Fruit fly (Drosophila melanogaster) whole organism, prepupa: Measurements from ENCODE around the gene CG43401.

ENCODE experiments used
- Blimp-1 ChIP-seq: fragments of 200-800 bp; sonication (Bioruptor generic); optimal IDR thresholded peaks from 3 replicates; lab custom pipeline; 2017; ENCODE audit warnings: missing biosample characterization, missing genetic modification characterization, mild to moderate bottlenecking, moderate library complexity, missing genetic modification reagents
- CG10631 ChIP-seq: fragments of 200-800 bp; sonication (Bioruptor generic); optimal IDR thresholded peaks from 2 replicates; lab custom pipeline; 2016; ENCODE audit warnings: missing biosample characterization, missing genetic modification characterization
- CG10669 ChIP-seq: fragments of 200-800 bp; sonication (Bioruptor generic); optimal IDR thresholded peaks from 3 replicates; lab custom pipeline; 2018; ENCODE audit warnings: missing biosample characterization, mild to moderate bottlenecking, missing genetic modification characterization, moderate library complexity
- CG11294 ChIP-seq: fragments of 200-800 bp; sonication (Bioruptor generic); IDR thresholded peaks from 2 replicates; pipeline ENCODE4 v1.3.6; 2022; ENCODE audit warnings: missing biosample characterization, missing genetic modification characterization
- CG11902 ChIP-seq: fragments of 200-800 bp; sonication (Bioruptor generic); optimal IDR thresholded peaks from 3 replicates; lab custom pipeline; 2016; ENCODE audit warnings: missing biosample characterization, missing genetic modification characterization
- CG15336 ChIP-seq: fragments of 200-800 bp; sonication (Bioruptor generic); IDR thresholded peaks from 2 replicates; pipeline ENCODE4 v1.3.6; 2022; ENCODE audit warnings: missing biosample characterization, missing genetic modification characterization
- CG1621 ChIP-seq: fragments of 200-800 bp; sonication (Bioruptor generic); optimal IDR thresholded peaks from 3 replicates; lab custom pipeline; 2018; ENCODE audit warnings: missing biosample characterization, mild to moderate bottlenecking, missing genetic modification characterization
- CG16779 ChIP-seq: fragments of 200-800 bp; sonication (Bioruptor generic); optimal IDR thresholded peaks from 3 replicates; lab custom pipeline; 2017; ENCODE audit warnings: missing biosample characterization, mild to moderate bottlenecking, missing genetic modification characterization
- CG3032 ChIP-seq: fragments of 200-800 bp; optimal IDR thresholded peaks from 2 replicates; lab custom pipeline; 2019; ENCODE audit warnings: missing biosample characterization, mild to moderate bottlenecking, missing genetic modification characterization, moderate library complexity
- CG31627 ChIP-seq: fragments of 200-800 bp; sonication (Bioruptor generic); optimal IDR thresholded peaks from 3 replicates; lab custom pipeline; 2016; ENCODE audit warnings: missing biosample characterization, missing genetic modification characterization
- CG32006 ChIP-seq: fragments of 200-800 bp; sonication (Bioruptor generic); optimal IDR thresholded peaks from 3 replicates; lab custom pipeline; 2017; ENCODE audit warnings: missing biosample characterization, mild to moderate bottlenecking, missing genetic modification characterization
- CG3919 ChIP-seq: fragments of 200-800 bp; sonication (Bioruptor generic); optimal IDR thresholded peaks from 3 replicates; lab custom pipeline; 2016; ENCODE audit warnings: missing biosample characterization, missing genetic modification characterization
- CG4318 ChIP-seq: fragments of 200-800 bp; sonication (Bioruptor generic); optimal IDR thresholded peaks from 3 replicates; lab custom pipeline; 2017; ENCODE audit warnings: missing biosample characterization, mild to moderate bottlenecking, missing genetic modification characterization
- CG6163 ChIP-seq: fragments of 200-800 bp; sonication (Bioruptor generic); IDR thresholded peaks from 3 replicates; pipeline ENCODE4 v1.3.6; 2022; ENCODE audit warnings: missing biosample characterization, missing genetic modification characterization
- CG6276 ChIP-seq: fragments of 200-800 bp; sonication (Bioruptor generic); optimal IDR thresholded peaks from 2 replicates; lab custom pipeline; 2017; ENCODE audit warnings: missing biosample characterization, mild to moderate bottlenecking, missing genetic modification characterization
- CG6792 ChIP-seq: fragments of 200-800 bp; sonication (Bioruptor generic); optimal IDR thresholded peaks from 3 replicates; lab custom pipeline; 2016; ENCODE audit warnings: missing biosample characterization, missing genetic modification characterization
- CG6808 ChIP-seq: fragments of 200-800 bp; sonication (Bioruptor generic); optimal IDR thresholded peaks from 3 replicates; lab custom pipeline; 2017; ENCODE audit warnings: missing biosample characterization, missing genetic modification characterization, mild to moderate bottlenecking, moderate library complexity, missing genetic modification reagents
- CG6854 ChIP-seq: fragments of 200-800 bp; sonication (Bioruptor generic); optimal IDR thresholded peaks from 2 replicates; lab custom pipeline; 2017; ENCODE audit warnings: missing biosample characterization, mild to moderate bottlenecking, missing genetic modification characterization
- CG8319 ChIP-seq: fragments of 200-800 bp; sonication (Bioruptor generic); optimal IDR thresholded peaks from 3 replicates; lab custom pipeline; 2016; ENCODE audit warnings: missing biosample characterization, missing genetic modification characterization
- CG9139 ChIP-seq: fragments of 200-800 bp; sonication (Bioruptor generic); optimal IDR thresholded peaks from 3 replicates; lab custom pipeline; 2017; ENCODE audit warnings: missing biosample characterization, mild to moderate bottlenecking, missing genetic modification characterization
- Eip75B ChIP-seq: fragments of 200-800 bp; sonication (Bioruptor generic); optimal IDR thresholded peaks from 3 replicates; lab custom pipeline; 2016; ENCODE audit warnings: missing biosample characterization, missing genetic modification characterization
- Eip78C ChIP-seq: fragments of 200-800 bp; sonication (Bioruptor generic); peaks from one replicate; lab custom pipeline; 2016; ENCODE audit warnings: missing biosample characterization, missing genetic modification characterization
- Eip93F ChIP-seq: fragments of 200-800 bp; sonication (Bioruptor generic); optimal IDR thresholded peaks from 2 replicates; lab custom pipeline; 2016; ENCODE audit warnings: missing biosample characterization, mild to moderate bottlenecking, missing genetic modification characterization
- Ets21C ChIP-seq: fragments of 200-800 bp; sonication (Bioruptor generic); optimal IDR thresholded peaks from 3 replicates; lab custom pipeline; 2016; ENCODE audit warnings: missing biosample characterization, missing genetic modification characterization
- Ets96B ChIP-seq: fragments of 200-800 bp; optimal IDR thresholded peaks from 2 replicates; lab custom pipeline; 2019; ENCODE audit warnings: missing biosample characterization, mild to moderate bottlenecking, missing genetic modification characterization, moderate library complexity
- Gug ChIP-seq: fragments of 200-800 bp; sonication (Bioruptor generic); IDR thresholded peaks from 2 replicates; pipeline ENCODE4 v1.3.6; 2022; ENCODE audit warnings: missing biosample characterization, missing genetic modification characterization
- Hr38 ChIP-seq: sonication (Bioruptor generic); optimal IDR thresholded peaks from 2 replicates; lab custom pipeline; 2016; ENCODE audit warnings: missing biosample characterization, missing genetic modification characterization
- Hr39 ChIP-seq: fragments of 200-800 bp; sonication (Bioruptor generic); optimal IDR thresholded peaks from 2 replicates; lab custom pipeline; 2016; ENCODE audit warnings: missing biosample characterization, missing genetic modification characterization
- Lpt ChIP-seq: fragments of 200-800 bp; sonication (Bioruptor generic); optimal IDR thresholded peaks from 3 replicates; lab custom pipeline; 2016; ENCODE audit warnings: missing biosample characterization, missing genetic modification characterization
- Met ChIP-seq: fragments of 200-800 bp; sonication (Bioruptor generic); optimal IDR thresholded peaks from 3 replicates; lab custom pipeline; 2016; ENCODE audit warnings: missing biosample characterization, missing genetic modification characterization
- OdsH ChIP-seq: fragments of 200-800 bp; sonication (Bioruptor generic); optimal IDR thresholded peaks from 3 replicates; lab custom pipeline; 2016; ENCODE audit warnings: missing biosample characterization, missing genetic modification characterization
- Sox102F ChIP-seq: fragments of 200-800 bp; sonication (Bioruptor generic); optimal IDR thresholded peaks from 2 replicates; lab custom pipeline; 2016; ENCODE audit warnings: missing biosample characterization, mild to moderate bottlenecking, missing genetic modification characterization
- Sox14 ChIP-seq: fragments of 200-800 bp; sonication (Bioruptor generic); optimal IDR thresholded peaks from 3 replicates; lab custom pipeline; 2016; ENCODE audit warnings: missing biosample characterization, missing genetic modification characterization
- Sox15 ChIP-seq: fragments of 200-800 bp; sonication (Bioruptor generic); optimal IDR thresholded peaks from 3 replicates; lab custom pipeline; 2016; ENCODE audit warnings: missing biosample characterization, missing genetic modification characterization
- acj6 ChIP-seq: fragments of 200-800 bp; sonication (Bioruptor generic); optimal IDR thresholded peaks from 3 replicates; lab custom pipeline; 2016; ENCODE audit warnings: missing biosample characterization, missing genetic modification characterization
- cyc ChIP-seq: fragments of 200-800 bp; sonication (Bioruptor generic); optimal IDR thresholded peaks from 3 replicates; lab custom pipeline; 2016; ENCODE audit warnings: missing biosample characterization, missing genetic modification characterization
- dac ChIP-seq: fragments of 200-800 bp; sonication (Bioruptor generic); optimal IDR thresholded peaks from 2 replicates; lab custom pipeline; 2017; ENCODE audit warnings: missing biosample characterization, mild to moderate bottlenecking, missing genetic modification characterization
- eg ChIP-seq: fragments of 200-800 bp; sonication (Bioruptor generic); IDR thresholded peaks from 3 replicates; pipeline ENCODE4 v1.3.6; 2022; ENCODE audit warnings: missing biosample characterization, missing genetic modification characterization
- fd59A ChIP-seq: fragments of 200-800 bp; sonication (Bioruptor generic); optimal IDR thresholded peaks from 2 replicates; lab custom pipeline; 2017; ENCODE audit warnings: missing biosample characterization, mild to moderate bottlenecking, missing genetic modification characterization, missing genetic modification reagents
- fd85E ChIP-seq: fragments of 200-800 bp; sonication (Bioruptor generic); optimal IDR thresholded peaks from 3 replicates; lab custom pipeline; 2016; ENCODE audit warnings: missing biosample characterization, missing genetic modification characterization
- lz ChIP-seq: fragments of 200-800 bp; sonication (Bioruptor generic); optimal IDR thresholded peaks from 3 replicates; lab custom pipeline; 2016; ENCODE audit warnings: missing biosample characterization, missing genetic modification characterization
- net ChIP-seq: fragments of 200-800 bp; sonication (Bioruptor generic); optimal IDR thresholded peaks from 3 replicates; lab custom pipeline; 2016; ENCODE audit warnings: missing biosample characterization, missing genetic modification characterization
- pdm3 ChIP-seq: fragments of 200-800 bp; sonication (Bioruptor generic); optimal IDR thresholded peaks from 3 replicates; lab custom pipeline; 2016; ENCODE audit warnings: missing biosample characterization, missing genetic modification characterization
- salr ChIP-seq, 2 experiments: fragments of 200-800 bp; sonication (Bioruptor generic); optimal IDR thresholded peaks; 3 replicates each; lab custom pipeline; 2016 to 2018; ENCODE audit warnings: missing biosample characterization in 2 of 2, missing genetic modification characterization in 2 of 2, mild to moderate bottlenecking in 1 of 2
- ss ChIP-seq, 2 experiments: fragments of 200-800 bp; sonication (Bioruptor generic); optimal IDR thresholded peaks; 2 replicates in 1 of 2; 3 replicates in 1 of 2; lab custom pipeline; 2017 to 2018; ENCODE audit warnings: mild to moderate bottlenecking in 2 of 2, missing biosample characterization in 2 of 2, missing genetic modification characterization in 2 of 2, moderate library complexity in 1 of 2
- svp ChIP-seq: fragments of 200-800 bp; sonication (Bioruptor generic); peaks from one replicate; lab custom pipeline; 2016; ENCODE audit warnings: missing biosample characterization, missing genetic modification characterization
- topi ChIP-seq: fragments of 200-800 bp; sonication (Bioruptor generic); optimal IDR thresholded peaks from 3 replicates; lab custom pipeline; 2016; ENCODE audit warnings: missing biosample characterization, missing genetic modification characterization
- vri ChIP-seq: fragments of 200-800 bp; sonication (Bioruptor generic); optimal IDR thresholded peaks from 3 replicates; lab custom pipeline; 2016; ENCODE audit warnings: missing biosample characterization, mild to moderate bottlenecking, missing genetic modification characterization

CG43401 gene

DNA sequence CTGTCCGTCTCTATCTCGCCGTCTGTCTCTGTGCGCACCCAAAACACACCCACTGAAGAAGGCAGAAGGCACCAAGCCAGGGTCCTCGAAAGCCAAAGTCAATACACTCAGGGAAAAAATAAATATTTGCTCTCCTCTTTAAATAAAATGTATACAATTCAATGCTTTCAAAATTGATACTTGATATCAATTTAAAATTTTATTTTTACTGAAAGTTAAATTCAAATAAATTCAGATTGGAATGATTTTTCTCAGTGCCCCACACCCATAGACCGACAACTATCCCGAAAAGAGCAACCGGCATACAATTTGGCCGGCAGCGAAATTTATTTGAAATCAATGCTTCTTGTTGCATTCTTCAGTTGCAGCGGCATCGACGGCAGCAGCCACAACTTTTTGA is 28.5 kb downstream of the CG43401 start (continued):
- TF ChIP-seq CG10631 (GFP tag; lab: Kevin White, UChicago) (peak; percentile 53), Gug (GFP tag; lab: Robert Waterston, UW) (peak; percentile 60), CG1621 (tag; lab: Kevin White, UChicago) (peak; percentile 40), Lpt (GFP tag; lab: Kevin White, UChicago) (peak; percentile 32), CG4318 (GFP tag; lab: Kevin White, UChicago) (peak; percentile 41), cyc (GFP tag; lab: Kevin White, UChicago) (peak; percentile 13), CG6163 (GFP tag; lab: Robert Waterston, UW) (peak; percentile 83), CG32006 (GFP tag; lab: Kevin White, UChicago) (peak; percentile 63)

DNA sequence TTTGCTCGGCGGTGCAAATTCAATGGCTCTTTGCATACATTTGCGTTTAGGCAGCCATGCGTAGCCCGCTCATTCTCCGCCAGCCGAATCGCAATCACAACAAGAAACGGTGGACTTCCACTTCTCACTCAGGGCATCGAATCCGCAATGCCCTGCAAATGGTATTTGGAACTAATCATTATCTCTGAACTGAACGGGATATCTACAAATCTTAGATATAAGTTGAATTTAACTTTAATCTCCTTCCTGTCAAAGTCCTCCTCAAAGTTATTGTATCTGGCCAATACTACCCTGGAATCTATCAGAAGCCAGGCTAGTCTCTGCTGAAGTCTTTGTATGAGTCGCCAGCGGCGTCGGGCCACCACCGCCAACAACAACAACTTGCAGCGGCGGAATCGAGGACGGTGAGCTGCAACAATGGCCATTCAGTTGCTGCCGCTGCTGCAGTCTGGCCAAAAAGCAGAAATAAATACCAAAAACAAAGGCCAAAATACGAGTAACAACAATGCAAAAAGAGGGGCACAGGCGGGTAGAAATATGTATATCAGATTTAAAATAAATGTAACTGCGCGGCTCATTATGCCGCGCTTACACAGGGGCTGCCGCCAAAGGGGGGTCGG is 30.4 kb downstream of the CG43401 start:
- TF ChIP-seq dac (GFP tag; lab: Kevin White, UChicago) (peak; percentile 10), eg (GFP tag; lab: Robert Waterston, UW) (peak; percentile 79), CG10669 (peak; percentile 76), CG6854 (GFP tag; lab: Kevin White, UChicago) (no peak), Ets21C (no peak), Hr38 (GFP tag; lab: Kevin White, UChicago) (no peak), Hr39 (GFP tag; lab: Kevin White, UChicago) (peak; percentile 47), net (GFP tag; lab: Kevin White, UChicago) (peak; percentile 64), vri (no peak), CG6276 (GFP tag; lab: Kevin White, UChicago) (peak; percentile 35), CG9139 (GFP tag; lab: Kevin White, UChicago) (peak; percentile 18), fd59A (GFP tag; lab: Kevin White, UChicago) (peak; percentile 65), topi (GFP tag; lab: Kevin White, UChicago) (peak; percentile 39), svp (GFP tag; lab: Kevin White, UChicago) (peak; percentile 48), Eip78C (GFP tag; lab: Kevin White, UChicago) (peak; percentile 91), Ets96B (peak; percentile 80), CG6792 (peak; percentile 58), lz (GFP tag; lab: Kevin White, UChicago) (peak; percentile 42), CG31627 (peak; percentile 43), CG32006 (GFP tag; lab: Kevin White, UChicago) (peak; percentile 81), CG6163 (GFP tag; lab: Robert Waterston, UW) (peak; percentile 87), Gug (GFP tag; lab: Robert Waterston, UW) (peak; percentile 56), acj6 (GFP tag; lab: Kevin White, UChicago) (peak; percentile 72), CG8319 (GFP tag; lab: Kevin White, UChicago) (peak; percentile 42), cyc (GFP tag; lab: Kevin White, UChicago) (peak; percentile 51), CG4318 (GFP tag; lab: Kevin White, UChicago) (peak; percentile 50), CG1621 (tag; lab: Kevin White, UChicago) (peak; percentile 71), Met (GFP tag; lab: Kevin White, UChicago) (peak; percentile 30), Sox14 (peak; percentile 74), Eip75B (GFP tag; lab: Kevin White, UChicago) (peak; percentile 24), CG6808 (GFP tag; lab: Kevin White, UChicago) (peak; percentile 51), CG16779 (tag; lab: Kevin White, UChicago) (no peak), CG11902 (GFP tag; lab: Kevin White, UChicago) (peak; percentile 18), Blimp-1 (no peak), Eip93F (no peak), pdm3 (GFP tag; lab: Kevin White, UChicago) (peak; percentile 70), fd85E (GFP tag; lab: Kevin White, UChicago) (no peak), OdsH (peak; percentile 70), CG11294 (GFP tag; lab: Robert Waterston, UW) (peak; percentile 62), Sox102F (GFP tag; lab: Kevin White, UChicago) (no peak), salr (GFP tag; optimal IDR thresholded peaks at IDR 0.05; lab: Kevin White, UChicago) (peak; percentile 55 to 65), Sox15 (GFP tag; lab: Kevin White, UChicago) (peak; percentile 27), CG3919 (GFP tag; lab: Kevin White, UChicago) (peak; percentile 74), CG3032 (tag; lab: Kevin White, UChicago) (peak; percentile 74), CG15336 (GFP tag; lab: Robert Waterston, UW) (peak; percentile 80), Lpt (GFP tag; lab: Kevin White, UChicago) (peak; percentile 55), ss (GFP tag; optimal IDR thresholded peaks at IDR 0.05; lab: Kevin White, UChicago) (peak in 1 of 2 experiments; percentile 58)
